Worm (Caenorhabditis elegans): ENCODE results near the gene acr-25.

DNA sequence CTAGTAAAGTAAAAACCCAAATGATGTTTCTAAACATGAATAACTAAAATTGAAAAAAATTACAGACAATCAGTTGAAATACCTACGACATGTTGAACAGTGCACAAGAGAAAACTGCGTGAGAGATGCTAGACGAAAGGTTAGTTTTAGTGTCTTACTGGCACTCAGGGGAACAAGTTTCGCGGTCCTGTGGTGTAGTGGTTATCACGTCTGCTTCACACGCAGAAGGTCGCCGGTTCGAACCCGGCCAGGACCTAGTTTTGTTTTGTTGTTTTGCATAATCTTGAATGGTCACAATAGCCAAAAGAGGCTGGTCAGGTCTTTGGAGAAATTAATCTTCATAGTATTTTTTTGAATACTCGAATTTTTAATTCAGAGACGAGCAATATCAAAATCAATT lies 16.9 kb downstream of the acr-25 start:
- TF ChIP-seq nhr-237 (tag; optimal IDR thresholded peaks at IDR 0.05), result no peak
- TF ChIP-seq ces-1 (GFP tag; optimal IDR thresholded peaks at IDR 0.05), result no peak
- no peak for TF ChIP-seq ztf-11 (tag; optimal IDR thresholded peaks at IDR 0.05)
- TF ChIP-seq ZK546.5 (tag; optimal IDR thresholded peaks at IDR 0.05), result no peak
- TF ChIP-seq pqm-1 (tag; optimal IDR thresholded peaks at IDR 0.05), result no peak
- TF ChIP-seq aly-2 (tag; optimal IDR thresholded peaks at IDR 0.05), result no peak
- no peak for TF ChIP-seq ceh-82 (tag; optimal IDR thresholded peaks at IDR 0.05)
- peak; percentile 54 for TF ChIP-seq spr-1 (tag; optimal IDR thresholded peaks at IDR 0.05)
- peak; percentile 70 for TF ChIP-seq nhr-41 (GFP tag; IDR thresholded peaks at IDR 0.05)
